Worm (Caenorhabditis elegans): ENCODE measurements around the gene B0034.7.

- TF ChIP-seq nhr-23 (tag; optimal IDR thresholded peaks at IDR 0.05) (peak; percentile 68), mml-1 (tag; optimal IDR thresholded peaks at IDR 0.05) (no peak), nhr-77 (tag; optimal IDR thresholded peaks at IDR 0.05) (no peak), nhr-12 (tag; optimal IDR thresholded peaks at IDR 0.05) (no peak), aly-2 (tag; optimal IDR thresholded peaks at IDR 0.05) (no peak), ZK546.5 (tag; optimal IDR thresholded peaks at IDR 0.05) (no peak), elt-2 (tag; optimal IDR thresholded peaks at IDR 0.05) (peak; percentile 54), elt-1 (tag; optimal IDR thresholded peaks at IDR 0.05) (peak; percentile 34), ceh-82 (tag; optimal IDR thresholded peaks at IDR 0.05) (no peak), unc-39 (tag; optimal IDR thresholded peaks at IDR 0.05) (no peak), nhr-237 (tag; optimal IDR thresholded peaks at IDR 0.05) (no peak)
Observed at ce11 chrII:5931109-5931508, 30.3 kb upstream of the B0034.7 start.
